Worm (Caenorhabditis elegans) whole organism, L1 larva: Measurements from ENCODE around the gene Y54F10BM.9.

Experiments
- blmp-1 ChIP-seq: fragments of 150-350 bp; optimal IDR thresholded peaks from 2 replicates; lab custom pipeline; 2014; ENCODE audit warnings: missing biosample characterization, missing genetic modification characterization
- ceh-63 ChIP-seq: fragments of 200-800 bp; sonication (Bioruptor generic); optimal IDR thresholded peaks from 2 replicates; lab custom pipeline; 2018; ENCODE audit warnings: mild to moderate bottlenecking, missing genetic modification characterization, missing compliant biosample characterization
- ceh-82 ChIP-seq, 3 experiments: fragments of 150-350 bp in 1 of 3; sonication (generic microtip) in 2 of 3; optimal IDR thresholded peaks; 2 replicates each; lab custom pipeline; 2014 to 2017; ENCODE audit warnings: missing biosample characterization in 3 of 3, missing genetic modification characterization in 3 of 3
- dpl-1 ChIP-seq, 3 experiments: fragments of 150-350 bp in 2 of 3; sonication (generic microtip) in 1 of 3; optimal IDR thresholded peaks; 2 replicates each; lab custom pipeline; 2014 to 2017; ENCODE audit warnings: missing biosample characterization in 3 of 3, missing genetic modification characterization in 3 of 3, missing genetic modification reagents in 3 of 3
- dsc-1 ChIP-seq: sonication (generic microtip); optimal IDR thresholded peaks from 2 replicates; lab custom pipeline; 2016; ENCODE audit warnings: mild to moderate bottlenecking, missing genetic modification characterization, missing compliant biosample characterization
- efl-1 ChIP-seq, 4 experiments: fragments of 150-350 bp; optimal IDR thresholded peaks in 3 of 4; peaks in 1 of 4; 1 replicate in 1 of 4; 2 replicates in 3 of 4; lab custom pipeline; 2014; ENCODE audit warnings: missing biosample characterization in 2 of 4, missing genetic modification characterization in 2 of 4, missing genetic modification reagents in 2 of 4
- egl-13 ChIP-seq: sonication (generic microtip); optimal IDR thresholded peaks from 2 replicates; lab custom pipeline; 2016; ENCODE audit warnings: missing genotype, missing genetic modification reagents, missing genetic modification characterization, missing compliant biosample characterization
- fkh-10 ChIP-seq: sonication (generic microtip); optimal IDR thresholded peaks from 2 replicates; lab custom pipeline; 2017; ENCODE audit warnings: missing biosample characterization, missing genetic modification reagents, missing genetic modification characterization
- fkh-4 ChIP-seq: sonication (generic microtip); optimal IDR thresholded peaks from 2 replicates; lab custom pipeline; 2016; ENCODE audit warnings: missing compliant biosample characterization, missing genetic modification characterization, borderline replicate concordance
- fkh-8 ChIP-seq: sonication (generic microtip); optimal IDR thresholded peaks from 2 replicates; lab custom pipeline; 2016; ENCODE audit warnings: mild to moderate bottlenecking, missing genetic modification characterization, missing compliant biosample characterization
- hlh-17 ChIP-seq: fragments of 200-800 bp; sonication (Bioruptor generic); optimal IDR thresholded peaks from 2 replicates; lab custom pipeline; 2018; ENCODE audit warnings: missing genetic modification characterization, mild to moderate bottlenecking, missing compliant biosample characterization, moderate library complexity, borderline replicate concordance
- hpl-2 ChIP-seq: fragments of 150-350 bp; optimal IDR thresholded peaks from 2 replicates; lab custom pipeline; 2014; ENCODE audit warnings: missing biosample characterization, missing genetic modification reagents, missing genetic modification characterization
- lin-14 ChIP-seq: fragments of 200-800 bp; sonication (Bioruptor generic); optimal IDR thresholded peaks from 2 replicates; lab custom pipeline; 2018; ENCODE audit warnings: mild to moderate bottlenecking, missing genetic modification characterization, moderate library complexity, missing compliant biosample characterization
- lin-35 ChIP-seq, 2 experiments: fragments of 150-350 bp; optimal IDR thresholded peaks; 2 replicates each; lab custom pipeline; 2014; ENCODE audit warnings: missing biosample characterization in 2 of 2, missing genetic modification characterization in 2 of 2, missing genetic modification reagents in 2 of 2
- lin-39 ChIP-seq: fragments of 150-350 bp; optimal IDR thresholded peaks from 2 replicates; lab custom pipeline; 2014; ENCODE audit warnings: missing biosample characterization, missing genetic modification reagents, missing genetic modification characterization
- lir-3 ChIP-seq: sonication (generic microtip); optimal IDR thresholded peaks from 2 replicates; lab custom pipeline; 2016; ENCODE audit warnings: mild to moderate bottlenecking, missing genetic modification characterization, moderate library complexity, missing compliant biosample characterization; ENCODE audit not compliant: poor library complexity
- lsy-2 ChIP-seq, 2 experiments: fragments of 150-350 bp; optimal IDR thresholded peaks; 2 replicates each; lab custom pipeline; 2014; ENCODE audit warnings: missing biosample characterization in 2 of 2, missing genetic modification characterization in 2 of 2
- mef-2 ChIP-seq: fragments of 150-350 bp; optimal IDR thresholded peaks from 2 replicates; lab custom pipeline; 2014; ENCODE audit warnings: missing biosample characterization, missing genetic modification characterization
- mep-1 ChIP-seq: fragments of 150-350 bp; optimal IDR thresholded peaks from 2 replicates; lab custom pipeline; 2014; ENCODE audit warnings: missing biosample characterization, missing genetic modification characterization
- nhr-12 ChIP-seq: sonication (generic microtip); optimal IDR thresholded peaks from 2 replicates; lab custom pipeline; 2017; ENCODE audit warnings: missing biosample characterization, missing genetic modification characterization
- nhr-19 ChIP-seq: fragments of 200-800 bp; sonication (Bioruptor generic); conservative IDR thresholded peaks from 2 replicates; pipeline ENCODE4 v1.3.6; 2022; ENCODE audit warnings: missing genetic modification characterization, missing compliant biosample characterization
- nhr-20 ChIP-seq: sonication (generic microtip); optimal IDR thresholded peaks from 2 replicates; lab custom pipeline; 2016; ENCODE audit warnings: mild to moderate bottlenecking, missing genetic modification characterization, missing compliant biosample characterization
- nhr-237 ChIP-seq: fragments of 150-350 bp; optimal IDR thresholded peaks from 2 replicates; lab custom pipeline; 2014; ENCODE audit warnings: missing biosample characterization, missing genetic modification characterization
- nhr-28 ChIP-seq: fragments of 150-350 bp; optimal IDR thresholded peaks from 2 replicates; lab custom pipeline; 2014; ENCODE audit warnings: missing biosample characterization, missing genetic modification characterization
- nhr-47 ChIP-seq: sonication (generic microtip); optimal IDR thresholded peaks from 2 replicates; lab custom pipeline; 2016; ENCODE audit warnings: mild to moderate bottlenecking, missing genetic modification characterization, moderate library complexity, missing compliant biosample characterization
- nhr-76 ChIP-seq: sonication (generic microtip); optimal IDR thresholded peaks from 2 replicates; lab custom pipeline; 2017; ENCODE audit warnings: missing biosample characterization, missing genetic modification characterization
- nhr-85 ChIP-seq: sonication (generic microtip); peaks from one replicate; lab custom pipeline; 2016; ENCODE audit warnings: missing genetic modification characterization, inconsistent platforms, missing compliant biosample characterization
- nhr-90 ChIP-seq: sonication (generic microtip); optimal IDR thresholded peaks from 2 replicates; lab custom pipeline; 2016; ENCODE audit warnings: mild to moderate bottlenecking, missing genetic modification characterization, missing compliant biosample characterization; ENCODE audit not compliant: poor library complexity
- pag-3 ChIP-seq: sonication (generic microtip); optimal IDR thresholded peaks from 2 replicates; lab custom pipeline; 2017; ENCODE audit warnings: missing genetic modification characterization, mild to moderate bottlenecking, missing compliant biosample characterization, antibody characterized with exemption, borderline replicate concordance; ENCODE audit not compliant: insufficient read depth
- rnt-1 ChIP-seq: sonication (generic microtip); optimal IDR thresholded peaks from 2 replicates; lab custom pipeline; 2016; ENCODE audit warnings: mild to moderate bottlenecking, missing genetic modification characterization, moderate library complexity, missing compliant biosample characterization
- snu-23 ChIP-seq: sonication (generic microtip); optimal IDR thresholded peaks from 2 replicates; lab custom pipeline; 2016; ENCODE audit warnings: missing genetic modification characterization, missing compliant biosample characterization
- sptf-1 ChIP-seq: fragments of 150-350 bp; optimal IDR thresholded peaks from 2 replicates; lab custom pipeline; 2014; ENCODE audit warnings: missing biosample characterization, missing genetic modification characterization
- swsn-7 ChIP-seq: sonication (generic microtip); optimal IDR thresholded peaks from 2 replicates; lab custom pipeline; 2016; ENCODE audit warnings: missing genetic modification characterization, missing compliant biosample characterization
- tbx-2 ChIP-seq: sonication (generic microtip); optimal IDR thresholded peaks from 2 replicates; lab custom pipeline; 2016; ENCODE audit warnings: missing genetic modification characterization, missing compliant biosample characterization
- tlp-1 ChIP-seq: fragments of 150-350 bp; optimal IDR thresholded peaks from 2 replicates; lab custom pipeline; 2014; ENCODE audit warnings: missing biosample characterization, missing genetic modification characterization
- unc-130 ChIP-seq: fragments of 150-350 bp; optimal IDR thresholded peaks from 2 replicates; lab custom pipeline; 2017; ENCODE audit warnings: missing biosample characterization, missing genetic modification characterization, inconsistent platforms
- unc-30 ChIP-seq: sonication (generic microtip); optimal IDR thresholded peaks from 2 replicates; lab custom pipeline; 2017; ENCODE audit warnings: missing biosample characterization, missing genetic modification characterization
- unc-62 ChIP-seq: fragments of 150-350 bp; optimal IDR thresholded peaks from 2 replicates; lab custom pipeline; 2014; ENCODE audit warnings: missing biosample characterization, missing genetic modification reagents, missing genetic modification characterization
- unc-86 ChIP-seq: sonication (generic microtip); optimal IDR thresholded peaks from 2 replicates; lab custom pipeline; 2016; ENCODE audit warnings: missing genetic modification characterization, missing compliant biosample characterization
- vab-15 ChIP-seq: sonication (generic microtip); optimal IDR thresholded peaks from 2 replicates; lab custom pipeline; 2017; ENCODE audit warnings: missing genotype, mild to moderate bottlenecking, missing genetic modification characterization, missing compliant biosample characterization
- zip-4 ChIP-seq: fragments of 200-800 bp; sonication (Bioruptor generic); optimal IDR thresholded peaks from 2 replicates; lab custom pipeline; 2018; ENCODE audit warnings: mild to moderate bottlenecking, missing genetic modification characterization, moderate library complexity, missing compliant biosample characterization

Gene Y54F10BM.9

DNA sequence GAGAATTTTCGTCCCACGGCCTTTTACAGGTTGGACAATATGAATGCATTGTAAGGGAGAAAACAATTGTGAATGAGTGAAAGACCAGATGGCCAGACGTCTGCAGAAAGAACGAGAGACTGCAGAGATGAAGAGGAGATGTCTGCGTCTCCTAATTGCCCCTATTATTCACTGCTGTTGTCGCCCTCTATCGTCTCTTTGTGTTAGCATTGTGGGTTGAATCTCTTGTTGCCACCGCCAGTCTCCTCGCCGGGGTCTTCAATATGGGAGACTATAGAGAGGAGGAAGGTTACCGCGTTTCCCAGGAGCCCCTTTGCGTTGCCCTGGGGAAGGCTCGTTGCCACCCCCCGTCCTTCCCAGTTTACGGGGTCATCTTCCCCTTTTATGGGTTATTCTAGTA, at the start of gene Y54F10BM.9:
Gene Y54F10BM.9, minus strand, starts transcription at position 61 of the 400 bp plus-strand sequence.
- peak; percentile 76 to 82 for TF ChIP-seq efl-1 (optimal IDR thresholded peaks at IDR 0.05; lab: Kevin White, UChicago)
- peak; percentile 43 to 95 for TF ChIP-seq efl-1 (GFP tag; optimal IDR thresholded peaks at IDR 0.05 in 1 of 2; lab: Kevin White, UChicago)
- no peak for TF ChIP-seq ceh-63 (GFP tag; lab: Kevin White, UChicago)
- peak; percentile 8 for TF ChIP-seq blmp-1 (tag; lab: Kevin White, UChicago)
- no peak for TF ChIP-seq vab-15 (tag; lab: Kevin White, UChicago)
- TF ChIP-seq ceh-82 (tag; optimal IDR thresholded peaks at IDR 0.05; lab: Kevin White, UChicago): peak in 2 of 3 experiments; percentile 29 to 46
- TF ChIP-seq nhr-76 (tag; lab: Kevin White, UChicago): no peak
- no peak for TF ChIP-seq nhr-237
- TF ChIP-seq dpl-1 (GFP tag; optimal IDR thresholded peaks at IDR 0.05; lab: Kevin White, UChicago): peak; percentile 6 to 15 (median 10)
- TF ChIP-seq hlh-17 (GFP tag; lab: Kevin White, UChicago): no peak
- TF ChIP-seq unc-130: no peak
- TF ChIP-seq tbx-2 (tag; lab: Kevin White, UChicago): peak; percentile 13
- TF ChIP-seq fkh-8 (tag; lab: Kevin White, UChicago): peak; percentile 1
- TF ChIP-seq nhr-12: no peak
- TF ChIP-seq hpl-2: no peak
- TF ChIP-seq swsn-7 (tag; lab: Kevin White, UChicago): peak; percentile 24
- no peak for TF ChIP-seq unc-86 (tag; lab: Kevin White, UChicago)
- peak; percentile 53 for TF ChIP-seq rnt-1 (tag; lab: Kevin White, UChicago)
- no peak for TF ChIP-seq lin-39 (tag; lab: Kevin White, UChicago)
- peak; percentile 23 for TF ChIP-seq dsc-1 (tag; lab: Kevin White, UChicago)
- no peak for TF ChIP-seq tlp-1 (tag; lab: Kevin White, UChicago)
- no peak for TF ChIP-seq pag-3 (tag; lab: Kevin White, UChicago)
- TF ChIP-seq lsy-2 (tag; optimal IDR thresholded peaks at IDR 0.05; lab: Kevin White, UChicago): peak; percentile 36 to 52
- no peak for TF ChIP-seq mep-1 (tag; lab: Kevin White, UChicago)
- peak; percentile 20 to 55 for TF ChIP-seq lin-35 (GFP tag; optimal IDR thresholded peaks at IDR 0.05; lab: Kevin White, UChicago)
- TF ChIP-seq snu-23 (GFP tag; lab: Kevin White, UChicago): peak; percentile 58
- TF ChIP-seq nhr-20 (tag; lab: Kevin White, UChicago): peak; percentile 12

DNA sequence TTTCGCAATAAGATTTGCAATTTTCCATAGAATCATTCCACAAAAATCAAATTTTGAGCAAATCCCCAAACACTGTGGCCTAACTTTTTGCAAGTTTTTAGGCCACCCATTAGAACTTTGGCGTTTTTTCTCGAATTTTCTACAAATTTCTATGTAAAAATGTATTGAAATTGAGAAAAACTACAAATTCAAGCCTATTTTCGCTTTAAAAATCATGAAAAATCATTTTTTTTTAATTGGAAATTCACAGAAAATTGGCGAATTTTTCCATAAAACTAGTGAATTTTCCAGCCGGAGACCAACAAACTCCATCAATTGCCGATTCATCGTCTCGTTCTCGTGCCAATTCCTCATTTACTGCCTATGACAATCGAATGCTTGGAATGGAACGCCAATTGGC, 45.2 kb upstream of the Y54F10BM.9 start:
- TF ChIP-seq nhr-90 (tag; lab: Kevin White, UChicago): no peak
- TF ChIP-seq efl-1 (optimal IDR thresholded peaks at IDR 0.05; lab: Kevin White, UChicago): no peak
- peak in 1 of 2 experiments; percentile 91 for TF ChIP-seq efl-1 (GFP tag; optimal IDR thresholded peaks at IDR 0.05 in 1 of 2; lab: Kevin White, UChicago)
- TF ChIP-seq zip-4 (GFP tag; lab: Kevin White, UChicago): no peak
- TF ChIP-seq fkh-10 (GFP tag; lab: Kevin White, UChicago): no peak

DNA sequence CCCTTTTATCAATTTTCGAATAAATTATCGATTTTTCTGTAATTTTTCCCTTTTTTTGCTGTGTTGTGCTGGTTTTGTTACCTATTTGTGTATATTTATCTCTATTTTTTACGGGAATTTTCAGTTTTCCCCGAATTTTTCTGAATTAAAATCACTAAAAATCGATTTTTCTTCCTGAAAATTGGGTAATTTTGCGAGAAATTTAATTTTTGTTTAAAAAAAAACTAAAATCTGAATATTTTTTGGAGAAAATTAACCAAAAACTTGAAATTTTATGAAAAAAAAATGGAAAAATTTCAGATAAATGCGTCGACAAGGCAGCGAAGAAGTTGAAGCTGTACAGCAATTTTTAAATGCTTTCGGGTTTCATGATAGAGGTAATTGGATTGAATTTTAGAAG, 42.6 kb upstream of the Y54F10BM.9 start, which contains the start of gene gip-1:
Gene gip-1, plus strand, starts transcription at position 301 of the 400 bp plus-strand sequence.
- TF ChIP-seq unc-86 (tag; lab: Kevin White, UChicago): no peak
- peak; percentile 9 for TF ChIP-seq nhr-85 (tag; lab: Kevin White, UChicago)
- no peak for TF ChIP-seq unc-62

DNA sequence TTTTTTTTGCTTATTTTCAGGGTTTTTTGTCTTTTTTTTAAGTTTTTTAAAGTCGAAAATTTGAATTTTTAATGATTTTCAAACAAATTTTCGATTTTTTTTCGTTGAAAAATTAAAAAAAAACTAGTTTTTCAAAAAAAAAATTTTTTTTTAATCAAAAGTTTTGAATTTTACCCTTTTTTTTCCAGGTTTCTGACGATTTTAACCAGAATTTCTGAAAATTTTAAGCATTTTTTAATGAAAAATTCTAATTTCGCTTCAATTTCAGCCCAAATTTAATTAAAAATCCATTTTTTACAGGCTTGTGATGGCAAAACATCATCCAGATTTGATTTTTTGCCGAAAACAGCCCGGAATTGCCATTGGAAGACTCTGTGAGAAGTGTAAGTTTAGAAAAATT, 38.5 kb upstream of the Y54F10BM.9 start, which contains the start of gene phf-5:
Gene phf-5, plus strand, starts transcription at position 301 of the 400 bp plus-strand sequence.
- no peak for TF ChIP-seq sptf-1 (tag; lab: Kevin White, UChicago)
- TF ChIP-seq lin-14 (GFP tag; lab: Kevin White, UChicago): no peak
- TF ChIP-seq unc-30 (tag; lab: Kevin White, UChicago): no peak
- no peak for TF ChIP-seq lir-3
- no peak for TF ChIP-seq nhr-28 (tag; lab: Kevin White, UChicago)
- TF ChIP-seq fkh-4 (tag; lab: Kevin White, UChicago): no peak
- no peak for TF ChIP-seq lsy-2 (tag; optimal IDR thresholded peaks at IDR 0.05; lab: Kevin White, UChicago)
- no peak for TF ChIP-seq unc-86 (tag; lab: Kevin White, UChicago)
- no peak for TF ChIP-seq egl-13 (tag; lab: Kevin White, UChicago)
- no peak for TF ChIP-seq tlp-1 (tag; lab: Kevin White, UChicago)
- TF ChIP-seq nhr-90 (tag; lab: Kevin White, UChicago): no peak
- no peak for TF ChIP-seq nhr-76 (tag; lab: Kevin White, UChicago)
- TF ChIP-seq nhr-47: no peak
- no peak for TF ChIP-seq nhr-19 (GFP tag; lab: Robert Waterston, UW)
- TF ChIP-seq mef-2 (tag; lab: Kevin White, UChicago): no peak
